Worm (Caenorhabditis elegans) whole organism, L3 larva: Measurements from ENCODE around the gene C46C2.6.

Source experiments
- R02D3.7 ChIP-seq: fragments of 150-350 bp; optimal IDR thresholded peaks from 2 replicates; lab custom pipeline; 2014; ENCODE audit warnings: missing biosample characterization, missing genetic modification characterization
- ZK546.5 ChIP-seq: sonication (generic microtip); optimal IDR thresholded peaks from 2 replicates; lab custom pipeline; 2017; ENCODE audit warnings: missing biosample characterization, missing genetic modification characterization
- aly-2 ChIP-seq: fragments of 150-350 bp; optimal IDR thresholded peaks from 2 replicates; lab custom pipeline; 2014; ENCODE audit warnings: missing biosample characterization, missing genetic modification characterization
- ama-1 ChIP-seq: fragments of 150-350 bp; optimal IDR thresholded peaks from 2 replicates; lab custom pipeline; 2018
- ceh-16 ChIP-seq: sonication (generic microtip); optimal IDR thresholded peaks from 2 replicates; lab custom pipeline; 2017; ENCODE audit warnings: missing biosample characterization, missing genetic modification characterization
- ceh-28 ChIP-seq: fragments of 150-350 bp; optimal IDR thresholded peaks from 2 replicates; lab custom pipeline; 2014; ENCODE audit warnings: missing biosample characterization, missing genetic modification reagents, missing genetic modification characterization
- ceh-82 ChIP-seq: fragments of 150-350 bp; optimal IDR thresholded peaks from 2 replicates; lab custom pipeline; 2014; ENCODE audit warnings: missing biosample characterization, missing genetic modification characterization
- ceh-9 ChIP-seq: sonication (generic microtip); optimal IDR thresholded peaks from 2 replicates; lab custom pipeline; 2018; ENCODE audit warnings: missing biosample characterization, missing genetic modification characterization
- daf-12 ChIP-seq: fragments of 150-350 bp; optimal IDR thresholded peaks from 2 replicates; lab custom pipeline; 2014; ENCODE audit warnings: missing biosample characterization, missing genetic modification reagents, missing genetic modification characterization
- egl-27 ChIP-seq: sonication (generic microtip); optimal IDR thresholded peaks from 4 replicates; lab custom pipeline; 2017; ENCODE audit warnings: missing biosample characterization, missing genetic modification reagents, missing genetic modification characterization
- egl-5 ChIP-seq: fragments of 150-350 bp; optimal IDR thresholded peaks from 2 replicates; lab custom pipeline; 2017; ENCODE audit warnings: missing biosample characterization, missing genetic modification reagents, missing genetic modification characterization, inconsistent platforms
- elt-1 ChIP-seq: fragments of 150-350 bp; optimal IDR thresholded peaks from 2 replicates; lab custom pipeline; 2014; ENCODE audit warnings: missing biosample characterization, missing genetic modification characterization
- elt-2 ChIP-seq: sonication (generic microtip); optimal IDR thresholded peaks from 2 replicates; lab custom pipeline; 2016; ENCODE audit warnings: missing genetic modification reagents, mild to moderate bottlenecking, missing genetic modification characterization, missing compliant biosample characterization
- elt-3 ChIP-seq, 3 experiments: fragments of 150-350 bp in 1 of 3; sonication (generic microtip) in 2 of 3; optimal IDR thresholded peaks; 2 replicates in 2 of 3; 4 replicates in 1 of 3; lab custom pipeline; 2014 to 2017; ENCODE audit warnings: missing biosample characterization in 3 of 3, missing genetic modification characterization in 3 of 3
- eor-1 ChIP-seq, 2 experiments: fragments of 150-350 bp; optimal IDR thresholded peaks; 2 replicates each; lab custom pipeline; 2014 to 2018; ENCODE audit warnings: missing biosample characterization in 2 of 2, missing genetic modification characterization in 2 of 2
- fkh-10 ChIP-seq: sonication (generic microtip); optimal IDR thresholded peaks from 2 replicates; lab custom pipeline; 2017; ENCODE audit warnings: missing biosample characterization, missing genetic modification reagents, missing genetic modification characterization
- fkh-2 ChIP-seq: fragments of 150-350 bp; optimal IDR thresholded peaks from 2 replicates; lab custom pipeline; 2014; ENCODE audit warnings: missing biosample characterization, missing genetic modification reagents, missing genetic modification characterization
- fos-1 ChIP-seq: fragments of 150-350 bp; optimal IDR thresholded peaks from 2 replicates; lab custom pipeline; 2014; ENCODE audit warnings: missing biosample characterization, missing genetic modification characterization
- hmg-11 ChIP-seq: sonication (generic microtip); optimal IDR thresholded peaks from 2 replicates; lab custom pipeline; 2016; ENCODE audit warnings: missing genetic modification characterization, missing compliant biosample characterization
- jun-1 ChIP-seq: fragments of 150-350 bp; optimal IDR thresholded peaks from 2 replicates; lab custom pipeline; 2014; ENCODE audit warnings: missing biosample characterization, missing genetic modification reagents, missing genetic modification characterization
- lin-15B ChIP-seq: fragments of 150-350 bp; optimal IDR thresholded peaks from 2 replicates; lab custom pipeline; 2014; ENCODE audit warnings: missing biosample characterization, missing genetic modification characterization
- lin-39 ChIP-seq: fragments of 150-350 bp; optimal IDR thresholded peaks from 2 replicates; lab custom pipeline; 2018; ENCODE audit warnings: missing biosample characterization, missing genetic modification reagents, missing genetic modification characterization
- lsy-12 ChIP-seq: sonication (generic microtip); optimal IDR thresholded peaks from 2 replicates; lab custom pipeline; 2016; ENCODE audit warnings: mild to moderate bottlenecking, missing genetic modification characterization, missing compliant biosample characterization
- mdl-1 ChIP-seq: fragments of 150-350 bp; optimal IDR thresholded peaks from 2 replicates; lab custom pipeline; 2014; ENCODE audit warnings: missing biosample characterization, missing genetic modification characterization
- mml-1 ChIP-seq: fragments of 150-350 bp; sonication (generic microtip); optimal IDR thresholded peaks from 3 replicates; lab custom pipeline; 2014; ENCODE audit warnings: missing biosample characterization, missing genetic modification characterization
- nfya-1 ChIP-seq: sonication (generic microtip); optimal IDR thresholded peaks from 2 replicates; lab custom pipeline; 2017; ENCODE audit warnings: missing genetic modification characterization, mild to moderate bottlenecking, missing compliant biosample characterization, antibody characterized with exemption, moderate library complexity; ENCODE audit not compliant: insufficient read depth
- nhr-11 ChIP-seq: fragments of 150-350 bp; optimal IDR thresholded peaks from 2 replicates; lab custom pipeline; 2014; ENCODE audit warnings: missing biosample characterization, missing genetic modification characterization
- nhr-12 ChIP-seq: fragments of 150-350 bp; optimal IDR thresholded peaks from 2 replicates; lab custom pipeline; 2014; ENCODE audit warnings: missing biosample characterization, missing genetic modification characterization
- nhr-23 ChIP-seq: fragments of 150-350 bp; optimal IDR thresholded peaks from 2 replicates; lab custom pipeline; 2014; ENCODE audit warnings: missing biosample characterization, missing genetic modification reagents, missing genetic modification characterization
- nhr-237 ChIP-seq: fragments of 150-350 bp; optimal IDR thresholded peaks from 2 replicates; lab custom pipeline; 2014; ENCODE audit warnings: missing biosample characterization, missing genetic modification characterization
- nhr-25 ChIP-seq: sonication (generic microtip); optimal IDR thresholded peaks from 2 replicates; lab custom pipeline; 2017; ENCODE audit warnings: missing biosample characterization, missing genetic modification characterization
- nhr-28 ChIP-seq: fragments of 150-350 bp; optimal IDR thresholded peaks from 2 replicates; lab custom pipeline; 2014; ENCODE audit warnings: missing biosample characterization, missing genetic modification characterization
- nhr-43 ChIP-seq: sonication (generic microtip); optimal IDR thresholded peaks from 2 replicates; lab custom pipeline; 2016; ENCODE audit warnings: mild to moderate bottlenecking, missing genetic modification characterization, missing compliant biosample characterization; ENCODE audit not compliant: poor library complexity, severe bottlenecking
- nhr-67 ChIP-seq: fragments of 150-350 bp; optimal IDR thresholded peaks from 2 replicates; lab custom pipeline; 2014; ENCODE audit warnings: missing biosample characterization, missing genetic modification characterization
- nhr-76 ChIP-seq: fragments of 150-350 bp; sonication (generic microtip); optimal IDR thresholded peaks from 5 replicates; lab custom pipeline; 2014; ENCODE audit warnings: missing biosample characterization, missing genetic modification characterization
- nhr-77 ChIP-seq: fragments of 150-350 bp; optimal IDR thresholded peaks from 2 replicates; lab custom pipeline; 2014; ENCODE audit warnings: missing biosample characterization, missing genetic modification characterization
- pha-4 ChIP-seq: fragments of 150-350 bp; optimal IDR thresholded peaks from 2 replicates; lab custom pipeline; 2014; ENCODE audit warnings: missing biosample characterization, missing genetic modification reagents, missing genetic modification characterization
- pqm-1 ChIP-seq: fragments of 150-350 bp; optimal IDR thresholded peaks from 2 replicates; lab custom pipeline; 2017; ENCODE audit warnings: missing biosample characterization, missing genetic modification characterization, inconsistent platforms
- sea-2 ChIP-seq: fragments of 150-350 bp; sonication (generic microtip); optimal IDR thresholded peaks from 4 replicates; lab custom pipeline; 2014; ENCODE audit warnings: missing biosample characterization, missing genetic modification reagents, missing genetic modification characterization
- skn-1 ChIP-seq: fragments of 150-350 bp; optimal IDR thresholded peaks from 2 replicates; lab custom pipeline; 2014; ENCODE audit warnings: missing biosample characterization, missing genetic modification characterization
- snpc-4 ChIP-seq: fragments of 150-350 bp; optimal IDR thresholded peaks from 2 replicates; lab custom pipeline; 2014; ENCODE audit warnings: missing biosample characterization, missing genetic modification characterization
- tbx-2 ChIP-seq: sonication (generic microtip); optimal IDR thresholded peaks from 2 replicates; lab custom pipeline; 2016; ENCODE audit warnings: mild to moderate bottlenecking, missing genetic modification characterization, missing compliant biosample characterization
- unc-39 ChIP-seq: sonication (generic microtip); optimal IDR thresholded peaks from 4 replicates; lab custom pipeline; 2017; ENCODE audit warnings: missing biosample characterization, missing genetic modification characterization
- unc-62 ChIP-seq: fragments of 150-350 bp; sonication (generic microtip); optimal IDR thresholded peaks from 4 replicates; lab custom pipeline; 2014; ENCODE audit warnings: missing biosample characterization, missing genetic modification reagents, missing genetic modification characterization
- zag-1 ChIP-seq: fragments of 150-350 bp; optimal IDR thresholded peaks from 2 replicates; lab custom pipeline; 2014; ENCODE audit warnings: missing biosample characterization, missing genetic modification characterization
- ztf-11 ChIP-seq: fragments of 150-350 bp; optimal IDR thresholded peaks from 2 replicates; lab custom pipeline; 2014; ENCODE audit warnings: missing biosample characterization, missing genetic modification characterization
- ztf-4 ChIP-seq: fragments of 150-350 bp; optimal IDR thresholded peaks from 2 replicates; lab custom pipeline; 2014; ENCODE audit warnings: missing biosample characterization, missing genetic modification characterization

C46C2.6 gene

DNA sequence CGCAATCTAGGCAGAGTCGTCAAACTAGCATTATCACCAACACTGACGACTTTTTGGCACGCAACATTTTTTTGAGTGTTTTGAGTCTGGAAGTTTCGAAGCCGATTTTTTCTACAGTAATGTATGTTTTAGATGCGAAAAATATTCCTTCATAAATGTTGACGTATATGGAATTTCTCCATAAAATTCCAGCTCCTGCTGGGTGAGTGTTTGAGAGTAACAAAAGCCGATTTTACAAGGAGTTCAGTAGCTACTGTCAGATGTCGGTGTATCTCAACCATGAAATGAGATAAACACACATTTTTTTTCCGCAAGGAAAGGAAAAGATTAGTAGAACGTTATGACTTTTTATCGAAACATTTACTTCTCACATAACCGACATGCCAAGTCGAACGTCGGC, 2.6 kb downstream of the C46C2.6 start:
- TF ChIP-seq ceh-28 (tag; lab: Kevin White, UChicago) = no peak
- no peak for TF ChIP-seq pqm-1
- no peak for TF ChIP-seq elt-2 (tag; lab: Kevin White, UChicago)
- TF ChIP-seq unc-62 = no peak
- TF ChIP-seq R02D3.7 (tag; lab: Kevin White, UChicago) = no peak
- TF ChIP-seq sea-2 (GFP tag; lab: Kevin White, UChicago) = no peak
- TF ChIP-seq snpc-4 (tag; lab: Kevin White, UChicago) = no peak
- no peak for TF ChIP-seq mdl-1 (tag; lab: Kevin White, UChicago)
- TF ChIP-seq lin-39 (tag; lab: Kevin White, UChicago) = no peak

DNA sequence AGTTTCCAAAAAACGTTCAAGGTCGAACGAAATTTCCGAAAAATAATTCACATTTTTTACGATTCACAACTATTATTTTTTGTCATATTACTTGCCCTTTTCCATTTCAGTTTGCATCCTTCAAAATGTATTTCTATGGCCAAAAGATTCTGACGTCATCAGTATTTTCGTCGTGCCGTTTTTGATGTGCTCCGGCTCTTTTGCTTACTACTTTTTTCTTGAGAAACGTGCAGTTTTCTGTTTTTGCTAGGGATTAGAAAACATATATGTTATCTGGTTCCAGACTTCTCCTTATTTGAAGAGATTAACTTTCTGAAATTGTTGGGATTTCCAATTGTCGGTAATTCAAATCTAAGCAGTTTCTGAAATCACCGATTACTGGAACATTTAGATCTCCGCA, 3.6 kb downstream of the C46C2.6 start:
- peak; percentile 14 for TF ChIP-seq nfya-1 (tag; lab: Kevin White, UChicago)
- no peak for TF ChIP-seq ztf-11 (tag; lab: Kevin White, UChicago)
- no peak for TF ChIP-seq fkh-10 (GFP tag; lab: Kevin White, UChicago)

DNA sequence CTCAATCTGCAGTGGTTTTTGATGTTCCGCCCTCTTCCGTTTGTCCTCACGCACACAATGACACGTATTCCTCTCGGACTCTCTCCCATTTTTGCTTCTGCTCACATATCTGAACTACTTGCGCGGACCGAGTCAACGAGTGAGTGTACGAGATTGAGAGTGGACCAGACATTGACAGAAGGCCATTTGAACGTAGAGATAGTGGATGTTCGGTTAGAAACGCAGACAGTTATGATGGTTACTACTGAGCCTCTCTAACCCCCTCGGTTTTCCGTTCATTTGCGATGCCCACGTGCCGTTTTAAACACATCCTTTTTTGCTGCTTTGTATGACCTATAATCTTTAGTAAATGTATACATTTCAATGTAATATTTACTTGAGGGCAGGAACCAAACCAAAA, 4.2 kb downstream of the C46C2.6 start:
- TF ChIP-seq egl-5 (tag; lab: Kevin White, UChicago) (peak; percentile 75), fkh-2 (no peak), ceh-16 (no peak), aly-2 (tag; lab: Kevin White, UChicago) (no peak), fos-1 (tag; lab: Kevin White, UChicago) (no peak), ZK546.5 (no peak), nhr-25 (tag; lab: Kevin White, UChicago) (no peak), zag-1 (tag; lab: Kevin White, UChicago) (no peak), snpc-4 (tag; lab: Kevin White, UChicago) (peak; percentile 22), ama-1 (lab: Kevin White, UChicago) (peak; percentile 52), nhr-23 (tag; lab: Kevin White, UChicago) (peak; percentile 4), nhr-11 (no peak), ceh-82 (tag; lab: Kevin White, UChicago) (no peak), unc-62 (no peak), pqm-1 (no peak), nhr-12 (tag; lab: Kevin White, UChicago) (no peak), tbx-2 (tag; lab: Kevin White, UChicago) (no peak), nhr-237 (no peak), lin-15B (tag; lab: Kevin White, UChicago) (peak; percentile 16), lsy-12 (tag; lab: Kevin White, UChicago) (no peak), ztf-4 (tag; lab: Kevin White, UChicago) (no peak), nhr-28 (tag; lab: Kevin White, UChicago) (no peak), elt-1 (no peak), mdl-1 (tag; lab: Kevin White, UChicago) (peak; percentile 62), nhr-43 (tag; lab: Kevin White, UChicago) (no peak), jun-1 (tag; lab: Kevin White, UChicago) (no peak), R02D3.7 (tag; lab: Kevin White, UChicago) (no peak), ceh-28 (tag; lab: Kevin White, UChicago) (no peak), lin-39 (tag; lab: Kevin White, UChicago) (peak; percentile 86), nfya-1 (tag; lab: Kevin White, UChicago) (peak; percentile 63), hmg-11 (tag; lab: Kevin White, UChicago) (peak; percentile 70), elt-2 (tag; lab: Kevin White, UChicago) (no peak), mml-1 (tag; lab: Kevin White, UChicago) (no peak), fkh-10 (GFP tag; lab: Kevin White, UChicago) (peak; percentile 34), unc-39 (tag; lab: Kevin White, UChicago) (no peak), nhr-67 (tag; lab: Kevin White, UChicago) (no peak), ceh-9 (tag; lab: Kevin White, UChicago) (no peak), eor-1 (tag; optimal IDR thresholded peaks at IDR 0.05; lab: Kevin White, UChicago) (no peak), pha-4 (tag; lab: Kevin White, UChicago) (peak; percentile 52), sea-2 (GFP tag; lab: Kevin White, UChicago) (no peak), ztf-11 (tag; lab: Kevin White, UChicago) (no peak), nhr-76 (tag; lab: Kevin White, UChicago) (no peak), skn-1 (no peak), egl-27 (tag; lab: Kevin White, UChicago) (no peak), daf-12 (tag; lab: Kevin White, UChicago) (no peak), elt-3 (tag; optimal IDR thresholded peaks at IDR 0.05; lab: Kevin White, UChicago) (no peak), nhr-77 (tag; lab: Kevin White, UChicago) (no peak)
